Worm (Caenorhabditis elegans) whole organism, L1 larva: Measurements from ENCODE around the gene frm-2.
A peak's percentile ranks its signal among the peaks of the same experiment; 100 is the strongest.

ENCODE experiments used
- C34B4.2 ChIP-seq: sonication (generic microtip); optimal IDR thresholded peaks from 2 replicates; lab custom pipeline; 2017; ENCODE audit warnings: mild to moderate bottlenecking, missing genetic modification characterization, missing compliant biosample characterization
- Y116A8C.19 ChIP-seq: sonication (generic microtip); optimal IDR thresholded peaks from 2 replicates; lab custom pipeline; 2016; ENCODE audit warnings: missing compliant biosample characterization, missing genetic modification characterization, borderline replicate concordance
- aha-1 ChIP-seq: fragments of 150-350 bp; optimal IDR thresholded peaks from 2 replicates; lab custom pipeline; 2014; ENCODE audit warnings: missing biosample characterization, missing genetic modification characterization
- aly-2 ChIP-seq: fragments of 150-350 bp; optimal IDR thresholded peaks from 2 replicates; lab custom pipeline; 2014; ENCODE audit warnings: missing biosample characterization, missing genetic modification characterization
- ama-1 ChIP-seq: fragments of 150-350 bp; optimal IDR thresholded peaks from 2 replicates; lab custom pipeline; 2014
- blmp-1 ChIP-seq: fragments of 150-350 bp; optimal IDR thresholded peaks from 2 replicates; lab custom pipeline; 2014; ENCODE audit warnings: missing biosample characterization, missing genetic modification characterization
- ceh-63 ChIP-seq: fragments of 200-800 bp; sonication (Bioruptor generic); optimal IDR thresholded peaks from 2 replicates; lab custom pipeline; 2018; ENCODE audit warnings: mild to moderate bottlenecking, missing genetic modification characterization, missing compliant biosample characterization
- ceh-8 ChIP-seq: fragments of 200-800 bp; sonication (Bioruptor generic); optimal IDR thresholded peaks from 2 replicates; lab custom pipeline; 2018; ENCODE audit warnings: mild to moderate bottlenecking, missing genetic modification characterization, moderate library complexity, missing compliant biosample characterization
- ceh-88 ChIP-seq: fragments of 200-800 bp; sonication (Bioruptor generic); IDR thresholded peaks from 2 replicates; pipeline ENCODE4 v1.3.6; 2022; ENCODE audit warnings: missing genetic modification characterization, missing compliant biosample characterization
- dsc-1 ChIP-seq: sonication (generic microtip); optimal IDR thresholded peaks from 2 replicates; lab custom pipeline; 2016; ENCODE audit warnings: mild to moderate bottlenecking, missing genetic modification characterization, missing compliant biosample characterization
- efl-1 ChIP-seq, 4 experiments: fragments of 150-350 bp; optimal IDR thresholded peaks in 3 of 4; peaks in 1 of 4; 1 replicate in 1 of 4; 2 replicates in 3 of 4; lab custom pipeline; 2014; ENCODE audit warnings: missing biosample characterization in 2 of 4, missing genetic modification characterization in 2 of 4, missing genetic modification reagents in 2 of 4
- efl-3 ChIP-seq: fragments of 200-800 bp; sonication (Bioruptor generic); optimal IDR thresholded peaks from 2 replicates; lab custom pipeline; 2018; ENCODE audit warnings: mild to moderate bottlenecking, missing genetic modification characterization, missing compliant biosample characterization
- egl-13 ChIP-seq: sonication (generic microtip); optimal IDR thresholded peaks from 2 replicates; lab custom pipeline; 2016; ENCODE audit warnings: missing genotype, missing genetic modification reagents, missing genetic modification characterization, missing compliant biosample characterization
- egl-27 ChIP-seq, 2 experiments: fragments of 150-350 bp in 1 of 2; sonication (generic microtip); optimal IDR thresholded peaks; 3 replicates each; lab custom pipeline; 2017 to 2018; ENCODE audit warnings: missing biosample characterization in 2 of 2, missing genetic modification characterization in 2 of 2, missing genetic modification reagents in 2 of 2
- ets-5 ChIP-seq: fragments of 200-800 bp; sonication (Bioruptor generic); IDR thresholded peaks from 2 replicates; pipeline ENCODE4 v1.3.6; 2022; ENCODE audit warnings: missing genetic modification characterization, missing compliant biosample characterization
- fkh-10 ChIP-seq: sonication (generic microtip); optimal IDR thresholded peaks from 2 replicates; lab custom pipeline; 2017; ENCODE audit warnings: missing biosample characterization, missing genetic modification reagents, missing genetic modification characterization
- fkh-4 ChIP-seq: sonication (generic microtip); optimal IDR thresholded peaks from 2 replicates; lab custom pipeline; 2016; ENCODE audit warnings: missing compliant biosample characterization, missing genetic modification characterization, borderline replicate concordance
- fos-1 ChIP-seq: fragments of 150-350 bp; optimal IDR thresholded peaks from 2 replicates; lab custom pipeline; 2014; ENCODE audit warnings: missing biosample characterization, missing genetic modification characterization
- grh-1 ChIP-seq: fragments of 200-800 bp; sonication (Bioruptor generic); IDR thresholded peaks from 2 replicates; pipeline ENCODE4 v1.3.6; 2022; ENCODE audit warnings: missing genetic modification reagents, missing genetic modification characterization, missing compliant biosample characterization
- isw-1 ChIP-seq: fragments of 200-800 bp; sonication (Bioruptor generic); IDR thresholded peaks from 2 replicates; pipeline ENCODE4 v1.3.6; 2022; ENCODE audit warnings: missing genetic modification characterization, missing compliant biosample characterization
- lin-14 ChIP-seq: fragments of 200-800 bp; sonication (Bioruptor generic); optimal IDR thresholded peaks from 2 replicates; lab custom pipeline; 2018; ENCODE audit warnings: mild to moderate bottlenecking, missing genetic modification characterization, moderate library complexity, missing compliant biosample characterization
- lin-15B ChIP-seq: fragments of 150-350 bp; sonication (generic microtip); optimal IDR thresholded peaks from 3 replicates; lab custom pipeline; 2014; ENCODE audit warnings: missing biosample characterization, missing genetic modification characterization
- lin-35 ChIP-seq, 2 experiments: fragments of 150-350 bp; optimal IDR thresholded peaks; 2 replicates each; lab custom pipeline; 2014; ENCODE audit warnings: missing biosample characterization in 2 of 2, missing genetic modification characterization in 2 of 2, missing genetic modification reagents in 2 of 2
- lin-39 ChIP-seq: fragments of 150-350 bp; optimal IDR thresholded peaks from 2 replicates; lab custom pipeline; 2014; ENCODE audit warnings: missing biosample characterization, missing genetic modification reagents, missing genetic modification characterization
- lir-3 ChIP-seq: sonication (generic microtip); optimal IDR thresholded peaks from 2 replicates; lab custom pipeline; 2016; ENCODE audit warnings: mild to moderate bottlenecking, missing genetic modification characterization, moderate library complexity, missing compliant biosample characterization; ENCODE audit not compliant: poor library complexity
- lsy-2 ChIP-seq, 2 experiments: fragments of 150-350 bp; optimal IDR thresholded peaks; 2 replicates each; lab custom pipeline; 2014; ENCODE audit warnings: missing biosample characterization in 2 of 2, missing genetic modification characterization in 2 of 2
- mef-2 ChIP-seq: fragments of 150-350 bp; optimal IDR thresholded peaks from 2 replicates; lab custom pipeline; 2014; ENCODE audit warnings: missing biosample characterization, missing genetic modification characterization
- mep-1 ChIP-seq: fragments of 150-350 bp; optimal IDR thresholded peaks from 2 replicates; lab custom pipeline; 2014; ENCODE audit warnings: missing biosample characterization, missing genetic modification characterization
- nhr-12 ChIP-seq: sonication (generic microtip); optimal IDR thresholded peaks from 2 replicates; lab custom pipeline; 2017; ENCODE audit warnings: missing biosample characterization, missing genetic modification characterization
- nhr-20 ChIP-seq: sonication (generic microtip); optimal IDR thresholded peaks from 2 replicates; lab custom pipeline; 2016; ENCODE audit warnings: mild to moderate bottlenecking, missing genetic modification characterization, missing compliant biosample characterization
- nhr-71 ChIP-seq: sonication (generic microtip); optimal IDR thresholded peaks from 2 replicates; lab custom pipeline; 2016; ENCODE audit warnings: mild to moderate bottlenecking, missing genetic modification characterization, moderate library complexity, missing compliant biosample characterization
- nhr-76 ChIP-seq: sonication (generic microtip); optimal IDR thresholded peaks from 2 replicates; lab custom pipeline; 2017; ENCODE audit warnings: missing biosample characterization, missing genetic modification characterization
- nhr-77 ChIP-seq: fragments of 150-350 bp; optimal IDR thresholded peaks from 2 replicates; lab custom pipeline; 2014; ENCODE audit warnings: missing biosample characterization, missing genetic modification characterization
- nhr-90 ChIP-seq: sonication (generic microtip); optimal IDR thresholded peaks from 2 replicates; lab custom pipeline; 2016; ENCODE audit warnings: mild to moderate bottlenecking, missing genetic modification characterization, missing compliant biosample characterization; ENCODE audit not compliant: poor library complexity
- pax-3 ChIP-seq: fragments of 200-800 bp; sonication (Bioruptor generic); optimal IDR thresholded peaks from 2 replicates; lab custom pipeline; 2018; ENCODE audit warnings: mild to moderate bottlenecking, missing genetic modification characterization, moderate library complexity, missing compliant biosample characterization
- pqm-1 ChIP-seq: sonication (generic microtip); optimal IDR thresholded peaks from 3 replicates; lab custom pipeline; 2017; ENCODE audit warnings: missing biosample characterization, missing genetic modification characterization
- skn-1 ChIP-seq: fragments of 150-350 bp; optimal IDR thresholded peaks from 2 replicates; lab custom pipeline; 2014; ENCODE audit warnings: missing biosample characterization, missing genetic modification characterization
- snu-23 ChIP-seq: sonication (generic microtip); optimal IDR thresholded peaks from 2 replicates; lab custom pipeline; 2016; ENCODE audit warnings: missing genetic modification characterization, missing compliant biosample characterization
- tlp-1 ChIP-seq: fragments of 150-350 bp; optimal IDR thresholded peaks from 2 replicates; lab custom pipeline; 2014; ENCODE audit warnings: missing biosample characterization, missing genetic modification characterization
- unc-62 ChIP-seq: fragments of 150-350 bp; optimal IDR thresholded peaks from 2 replicates; lab custom pipeline; 2014; ENCODE audit warnings: missing biosample characterization, missing genetic modification reagents, missing genetic modification characterization
- unc-86 ChIP-seq: sonication (generic microtip); optimal IDR thresholded peaks from 2 replicates; lab custom pipeline; 2016; ENCODE audit warnings: missing genetic modification characterization, missing compliant biosample characterization
- xbp-1 ChIP-seq: sonication (generic microtip); optimal IDR thresholded peaks from 2 replicates; lab custom pipeline; 2016; ENCODE audit warnings: missing genetic modification characterization, missing compliant biosample characterization
- zag-1 ChIP-seq: fragments of 150-350 bp; optimal IDR thresholded peaks from 2 replicates; lab custom pipeline; 2014; ENCODE audit warnings: missing biosample characterization, missing genetic modification characterization
- ztf-11 ChIP-seq, 2 experiments: sonication (generic microtip); optimal IDR thresholded peaks; 2 replicates each; lab custom pipeline; 2016 to 2017; ENCODE audit warnings: missing genetic modification characterization in 2 of 2, missing biosample characterization in 1 of 2, missing compliant biosample characterization in 1 of 2

frm-2 gene

DNA sequence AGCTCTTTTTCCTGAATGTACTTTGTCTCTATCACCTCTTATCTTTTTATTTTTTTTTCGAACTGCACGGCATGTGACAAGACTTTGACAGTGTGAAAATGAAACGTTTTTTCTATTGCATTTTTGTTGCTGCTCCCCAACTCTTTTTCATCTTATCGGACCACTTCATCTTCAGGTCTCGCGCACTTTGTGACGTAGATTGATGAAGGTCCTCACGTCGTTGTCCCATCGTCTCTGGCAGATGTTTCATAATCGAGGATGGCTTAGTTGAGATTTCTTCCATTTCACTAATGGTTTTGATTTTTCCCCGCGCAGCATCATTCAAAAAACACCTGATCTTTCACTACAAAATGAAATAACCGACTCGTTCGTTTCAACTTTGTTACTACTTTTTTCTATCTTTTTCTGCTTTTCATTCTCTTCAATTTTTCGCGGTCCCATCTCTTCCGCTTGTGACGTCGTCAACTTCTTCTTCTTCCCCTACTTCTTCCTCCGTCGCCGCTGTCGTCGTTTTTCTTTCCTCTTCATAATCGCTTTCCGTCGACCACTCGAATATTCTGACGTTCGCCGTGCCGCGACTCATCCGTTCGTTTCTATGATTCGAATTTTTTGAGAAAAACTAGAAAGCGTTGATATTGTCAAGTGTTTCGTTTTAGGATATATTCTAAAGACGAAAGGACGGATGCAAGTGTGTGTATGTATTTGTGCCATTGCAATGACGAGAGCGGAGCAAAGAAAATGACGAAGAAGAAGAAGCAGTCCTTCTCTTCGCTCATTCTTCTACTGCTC is 9.4 kb upstream of the frm-2 start, which contains the start of gene T04C9.2:
Gene T04C9.2 (plus strand): TSS at position 739 of the 789 bp plus-strand sequence.
- TF ChIP-seq lin-14 (GFP tag; lab: Kevin White, UChicago) (peak; percentile 55), fkh-10 (GFP tag; lab: Kevin White, UChicago) (peak; percentile 37), blmp-1 (tag; lab: Kevin White, UChicago) (no peak), lsy-2 (tag; optimal IDR thresholded peaks at IDR 0.05; lab: Kevin White, UChicago) (peak in 1 of 2 experiments; percentile 7)

DNA sequence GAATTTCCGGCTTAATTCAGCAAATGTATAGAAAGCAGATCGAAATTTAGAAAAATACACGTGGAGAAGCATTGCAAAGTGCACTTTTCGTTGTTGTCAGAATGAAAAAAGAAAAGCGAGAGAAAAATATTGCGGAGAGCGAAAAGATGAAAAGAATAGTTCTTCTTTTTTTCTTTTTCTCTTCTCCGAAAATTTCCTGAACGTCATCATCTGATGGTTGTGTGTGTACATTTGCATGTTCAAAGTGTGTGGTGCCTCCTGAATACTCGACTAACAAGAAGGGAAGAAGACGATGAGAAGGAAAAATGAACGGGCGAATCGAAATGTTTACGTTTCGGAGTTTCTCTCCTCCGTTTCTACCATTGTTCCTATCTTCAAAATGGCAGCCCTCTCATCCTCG is 8.2 kb upstream of the frm-2 start:
- TF ChIP-seq lin-14 (GFP tag; lab: Kevin White, UChicago) (peak; percentile 57), skn-1 (tag; lab: Kevin White, UChicago) (peak; percentile 8), nhr-76 (tag; lab: Kevin White, UChicago) (no peak), tlp-1 (tag; lab: Kevin White, UChicago) (no peak), efl-1 (optimal IDR thresholded peaks at IDR 0.05; lab: Kevin White, UChicago) (no peak), efl-1 (GFP tag; optimal IDR thresholded peaks at IDR 0.05 in 1 of 2; lab: Kevin White, UChicago) (peak in 1 of 2 experiments; percentile 57), mef-2 (tag; lab: Kevin White, UChicago) (no peak), nhr-71 (peak; percentile 3)

DNA sequence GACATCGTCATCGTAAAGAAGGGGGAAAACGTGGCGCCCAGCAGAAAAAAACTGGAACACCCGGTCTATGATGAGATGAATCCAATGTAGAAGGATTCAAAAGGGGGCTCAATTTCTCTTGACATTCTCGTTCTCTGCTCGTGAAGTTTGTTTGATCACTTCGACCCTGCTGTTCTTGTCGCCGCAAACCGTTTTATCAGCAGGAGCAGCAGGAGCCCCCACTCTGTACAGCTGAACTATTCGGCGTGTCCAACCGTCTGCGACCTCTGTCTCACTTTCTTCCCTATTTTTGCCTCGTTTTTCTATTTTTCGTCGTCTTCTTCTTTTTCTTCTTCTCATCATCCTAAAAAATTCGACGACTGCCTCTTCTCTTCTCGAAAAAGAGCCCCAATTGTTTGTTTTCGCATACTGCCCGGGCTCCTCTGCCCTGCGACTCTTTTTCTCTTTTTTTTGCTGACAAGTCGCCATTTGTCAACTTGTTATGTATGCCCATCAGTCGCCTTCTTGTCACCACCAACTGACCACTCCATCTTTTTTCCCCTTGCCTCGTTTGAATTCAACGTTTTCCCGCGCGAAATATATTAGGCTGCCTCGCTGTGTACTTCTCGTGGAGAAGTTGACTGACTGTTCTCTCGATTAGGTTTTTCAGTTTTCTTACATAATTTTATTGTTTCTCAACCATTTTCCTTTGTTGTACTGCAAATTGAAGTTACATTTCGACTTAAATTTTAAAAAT is 7.2 kb upstream of the frm-2 start:
- TF ChIP-seq dsc-1 (no peak), egl-13 (no peak), ztf-11 (tag; optimal IDR thresholded peaks at IDR 0.05; lab: Kevin White, UChicago) (peak in 1 of 2 experiments; percentile 20), isw-1 (GFP tag; lab: Robert Waterston, UW) (no peak), xbp-1 (peak; percentile 11), aly-2 (tag; lab: Kevin White, UChicago) (no peak), fkh-4 (no peak), nhr-20 (tag; lab: Kevin White, UChicago) (peak; percentile 35), nhr-77 (tag; lab: Kevin White, UChicago) (no peak), egl-27 (tag; optimal IDR thresholded peaks at IDR 0.05; lab: Kevin White, UChicago) (no peak), lin-15B (no peak), grh-1 (no peak), ama-1 (lab: Kevin White, UChicago) (peak; percentile 19), Y116A8C.19 (no peak), zag-1 (tag; lab: Kevin White, UChicago) (no peak), fos-1 (tag; lab: Kevin White, UChicago) (no peak), lin-39 (tag; lab: Kevin White, UChicago) (no peak), pax-3 (tag; lab: Kevin White, UChicago) (no peak), ceh-63 (GFP tag; lab: Kevin White, UChicago) (no peak), mep-1 (tag; lab: Kevin White, UChicago) (peak; percentile 45), lir-3 (tag; lab: Kevin White, UChicago) (no peak), ets-5 (no peak), lin-35 (GFP tag; optimal IDR thresholded peaks at IDR 0.05; lab: Kevin White, UChicago) (peak; percentile 73 to 82), efl-3 (GFP tag; lab: Kevin White, UChicago) (no peak), C34B4.2 (no peak), aha-1 (tag; lab: Kevin White, UChicago) (no peak), blmp-1 (tag; lab: Kevin White, UChicago) (peak; percentile 39), nhr-76 (tag; lab: Kevin White, UChicago) (no peak), fkh-10 (GFP tag; lab: Kevin White, UChicago) (peak; percentile 9), nhr-71 (peak; percentile 39), pqm-1 (tag; lab: Kevin White, UChicago) (no peak), ceh-88 (no peak), ceh-8 (GFP tag; lab: Kevin White, UChicago) (no peak), unc-86 (peak; percentile 24), nhr-90 (tag; lab: Kevin White, UChicago) (no peak), snu-23 (GFP tag; lab: Kevin White, UChicago) (peak; percentile 23), lsy-2 (tag; optimal IDR thresholded peaks at IDR 0.05; lab: Kevin White, UChicago) (peak in 1 of 2 experiments; percentile 40), unc-62 (GFP tag; lab: Kevin White, UChicago) (no peak), nhr-12 (tag; lab: Kevin White, UChicago) (no peak)
